Fruit fly (Drosophila melanogaster): ENCODE results near the gene CG32071.

CG32071 gene

dm6 chr3L:11118627-11119395, 15.1 kb upstream of the CG32071 start (continued):
- TF ChIP-seq kah (GFP tag; optimal IDR thresholded peaks at IDR 0.05) (peak; percentile 58), CG4360 (GFP tag; IDR thresholded peaks at IDR 0.05) (peak; percentile 96), Asciz (GFP tag; optimal IDR thresholded peaks at IDR 0.05) (peak; percentile 84), CG1602 (GFP tag; optimal IDR thresholded peaks at IDR 0.05) (peak; percentile 44), bab2 (GFP tag; optimal IDR thresholded peaks at IDR 0.05) (peak; percentile 77), CG10959 (GFP tag; IDR thresholded peaks at IDR 0.05) (no peak), Lpt (GFP tag; optimal IDR thresholded peaks at IDR 0.05) (no peak), ERR (GFP tag; optimal IDR thresholded peaks at IDR 0.05) (peak; percentile 17), CG2116 (GFP tag; optimal IDR thresholded peaks at IDR 0.05) (peak; percentile 54), Eip74EF (GFP tag; optimal IDR thresholded peaks at IDR 0.05) (peak in 1 of 2 experiments; percentile 75), stc (GFP tag; IDR thresholded peaks at IDR 0.05) (peak; percentile 58; the same call in 1 of the 2 replicates), CG3407 (GFP tag; optimal IDR thresholded peaks at IDR 0.05) (peak; percentile 87), kay (GFP tag; optimal IDR thresholded peaks at IDR 0.05) (peak; percentile 5), CG31388 (GFP tag; optimal IDR thresholded peaks at IDR 0.05) (peak; percentile 5), CG7271 (tag; optimal IDR thresholded peaks at IDR 0.05) (peak; percentile 71), ems (GFP tag; optimal IDR thresholded peaks at IDR 0.05) (peak; percentile 15), Atf-2 (GFP tag; optimal IDR thresholded peaks at IDR 0.05) (peak; percentile 55), pho (GFP tag; optimal IDR thresholded peaks at IDR 0.05) (peak; percentile 69), fd96Cb (tag; optimal IDR thresholded peaks at IDR 0.05) (no peak), MTF-1 (GFP tag; optimal IDR thresholded peaks at IDR 0.05; ENCODE audit: borderline replicate concordance) (peak; percentile 86), CG6854 (GFP tag; optimal IDR thresholded peaks at IDR 0.05) (peak; percentile 71), CG14710 (tag; optimal IDR thresholded peaks at IDR 0.05) (peak; percentile 65), Sry-β (GFP tag; optimal IDR thresholded peaks at IDR 0.05) (peak; percentile 21), D (optimal IDR thresholded peaks at IDR 0.05) (no peak), D (GFP tag; optimal IDR thresholded peaks at IDR 0.05) (peak; percentile 61), CG14965 (GFP tag; optimal IDR thresholded peaks at IDR 0.05; ENCODE audit: borderline replicate concordance) (no peak), exex (tag; optimal IDR thresholded peaks at IDR 0.05) (peak; percentile 68), corto (GFP tag; optimal IDR thresholded peaks at IDR 0.05) (peak; percentile 74), CG4854 (GFP tag; optimal IDR thresholded peaks at IDR 0.05) (peak; percentile 34), CG8089 (GFP tag; optimal IDR thresholded peaks at IDR 0.05) (peak; percentile 74), CG16815 (GFP tag; optimal IDR thresholded peaks at IDR 0.05) (peak; percentile 3), chm (GFP tag; IDR thresholded peaks at IDR 0.05) (no peak; the same call in none of the 2 replicates), Fer1 (GFP tag; optimal IDR thresholded peaks at IDR 0.05) (peak; percentile 91), BEAF-32 (GFP tag; optimal IDR thresholded peaks at IDR 0.05) (no peak), dmrt11E (tag; optimal IDR thresholded peaks at IDR 0.05) (peak; percentile 44), CG6791 (GFP tag; IDR thresholded peaks at IDR 0.05; ENCODE audit: partially characterized antibody) (no peak), CG1529 (GFP tag; optimal IDR thresholded peaks at IDR 0.05) (peak; percentile 72), CG11696 (GFP tag; IDR thresholded peaks at IDR 0.05) (0 out of 2 replicates have a peak, but pooled peaks have one; percentile 26), Nf-YA (GFP tag; IDR thresholded peaks at IDR 0.05) (peak; percentile 52; the same call in 1 of the 2 replicates), cato (GFP tag; optimal IDR thresholded peaks at IDR 0.05; ENCODE audit: borderline replicate concordance) (no peak), CG10431 (GFP tag; optimal IDR thresholded peaks at IDR 0.05) (peak; percentile 86), cg (GFP tag; optimal IDR thresholded peaks at IDR 0.05) (peak; percentile 99), Doc2 (GFP tag; IDR thresholded peaks at IDR 0.05) (no peak), esg (GFP tag; conservative IDR thresholded peaks at IDR 0.05) (no peak), luna (GFP tag; optimal IDR thresholded peaks at IDR 0.05) (no peak), pum (GFP tag; optimal IDR thresholded peaks at IDR 0.05) (peak; percentile 40), CG13624 (GFP tag; optimal IDR thresholded peaks at IDR 0.05) (peak; percentile 37), cwo (GFP tag; optimal IDR thresholded peaks at IDR 0.05) (peak; percentile 55), Ptx1 (GFP tag; IDR thresholded peaks at IDR 0.05) (no peak)

Data from whole organism, embryonic.